Worm (Caenorhabditis elegans) whole organism, midembryonic: ENCODE measurements around the gene unc-7.

Source experiments
- T22C8.4 ChIP-seq: fragments of 200-800 bp; sonication (Bioruptor generic); IDR thresholded peaks from 2 replicates; pipeline ENCODE4 v1.3.6; 2022; ENCODE audit warnings: missing genetic modification characterization, missing compliant biosample characterization
- cog-1 ChIP-seq: sonication (generic microtip); optimal IDR thresholded peaks from 2 replicates; lab custom pipeline; 2016; ENCODE audit warnings: missing genetic modification characterization, missing compliant biosample characterization
- ztf-23 ChIP-seq: fragments of 200-800 bp; sonication (Bioruptor generic); IDR thresholded peaks from 2 replicates; pipeline ENCODE4 v1.3.6; 2022; ENCODE audit warnings: missing genetic modification reagents, missing genetic modification characterization, missing compliant biosample characterization

DNA sequence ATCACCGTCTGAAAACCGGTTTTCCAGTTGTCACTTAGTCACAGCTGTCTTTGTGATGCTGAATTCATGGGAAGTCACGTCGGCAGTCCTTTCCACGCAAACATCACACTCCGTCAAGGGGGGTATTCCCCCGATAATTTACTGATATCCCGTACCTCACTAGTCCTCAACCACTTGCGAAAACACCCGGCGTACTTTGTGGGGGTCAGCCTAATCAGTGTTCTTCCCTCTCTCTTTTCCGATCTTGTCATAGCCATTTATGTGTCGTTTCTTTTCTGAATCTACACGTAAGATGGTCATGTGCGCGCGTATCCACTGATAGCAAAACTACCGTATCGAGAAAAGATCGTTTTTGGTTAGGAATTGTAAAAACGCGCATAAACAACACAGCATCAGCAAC, 68.1 kb downstream of the unc-7 start:
- no peak for TF ChIP-seq cog-1 (tag; lab: Kevin White, UChicago)
- TF ChIP-seq T22C8.4 (GFP tag; lab: Robert Waterston, UW) = no peak
- no peak for TF ChIP-seq ztf-23 (GFP tag; lab: Robert Waterston, UW)
